Worm (Caenorhabditis elegans) whole organism, early embryonic: ENCODE measurements around the gene ent-1.
A peak's percentile ranks its signal among the peaks of the same experiment; 100 is the strongest.

Experiments used
- B0310.2 ChIP-seq: sonication (generic microtip); optimal IDR thresholded peaks from 2 replicates; lab custom pipeline; 2016; ENCODE audit warnings: mild to moderate bottlenecking, missing genetic modification characterization, missing compliant biosample characterization
- F13C5.2 ChIP-seq: sonication (generic microtip); optimal IDR thresholded peaks from 2 replicates; lab custom pipeline; 2017; ENCODE audit warnings: mild to moderate bottlenecking, missing genetic modification characterization, inconsistent platforms, missing compliant biosample characterization
- aly-1 ChIP-seq: sonication (generic microtip); optimal IDR thresholded peaks from 2 replicates; lab custom pipeline; 2016; ENCODE audit warnings: missing genetic modification characterization, missing compliant biosample characterization
- ama-1 ChIP-seq: fragments of 150-350 bp; optimal IDR thresholded peaks from 2 replicates; lab custom pipeline; 2014
- ceh-13 ChIP-seq: fragments of 200-800 bp; sonication (Bioruptor generic); optimal IDR thresholded peaks from 2 replicates; lab custom pipeline; 2018; ENCODE audit warnings: mild to moderate bottlenecking, missing genetic modification characterization, missing compliant biosample characterization
- ceh-36 ChIP-seq: sonication (generic microtip); optimal IDR thresholded peaks from 2 replicates; lab custom pipeline; 2016; ENCODE audit warnings: missing genetic modification characterization, inconsistent platforms, missing compliant biosample characterization
- ets-7 ChIP-seq: sonication (generic microtip); optimal IDR thresholded peaks from 2 replicates; lab custom pipeline; 2016; ENCODE audit warnings: missing genotype, missing genetic modification characterization, missing compliant biosample characterization
- flt-1 ChIP-seq: fragments of 200-800 bp; sonication (Bioruptor generic); IDR thresholded peaks from 2 replicates; pipeline ENCODE4 v1.3.6; 2022; ENCODE audit warnings: missing genetic modification characterization, missing compliant biosample characterization
- hmbx-1 ChIP-seq: sonication (generic microtip); optimal IDR thresholded peaks from 2 replicates; lab custom pipeline; 2016; ENCODE audit warnings: mild to moderate bottlenecking, missing genetic modification characterization, missing compliant biosample characterization
- hmg-4 ChIP-seq: fragments of 200-800 bp; sonication (Bioruptor generic); optimal IDR thresholded peaks from 2 replicates; lab custom pipeline; 2018; ENCODE audit warnings: mild to moderate bottlenecking, missing genetic modification characterization, missing compliant biosample characterization
- hnd-1 ChIP-seq: sonication (generic microtip); optimal IDR thresholded peaks from 2 replicates; lab custom pipeline; 2016; ENCODE audit warnings: missing genetic modification characterization, missing compliant biosample characterization
- pes-1 ChIP-seq: fragments of 200-800 bp; sonication (Bioruptor generic); IDR thresholded peaks from 2 replicates; pipeline ENCODE4 v1.3.6; 2022; ENCODE audit warnings: missing genetic modification reagents, missing genetic modification characterization, missing compliant biosample characterization
- scrt-1 ChIP-seq: fragments of 200-800 bp; sonication (Bioruptor generic); IDR thresholded peaks from 2 replicates; pipeline ENCODE4 v1.3.6; 2022; ENCODE audit warnings: missing genetic modification characterization, missing compliant biosample characterization
- sea-1 ChIP-seq: fragments of 200-800 bp; sonication (Bioruptor generic); conservative IDR thresholded peaks from 2 replicates; pipeline ENCODE4 v1.3.6; 2022; ENCODE audit warnings: missing genetic modification characterization, missing compliant biosample characterization
- tbx-11 ChIP-seq: fragments of 200-800 bp; sonication (Bioruptor generic); IDR thresholded peaks from 2 replicates; pipeline ENCODE4 v1.3.6; 2022; ENCODE audit warnings: missing genetic modification characterization, missing compliant biosample characterization
- tbx-37 ChIP-seq: fragments of 200-800 bp; sonication (Bioruptor generic); conservative IDR thresholded peaks from 2 replicates; pipeline ENCODE4 v1.3.6; 2022; ENCODE audit warnings: missing genetic modification reagents, missing genetic modification characterization, missing compliant biosample characterization
- tra-4 ChIP-seq: sonication (generic microtip); optimal IDR thresholded peaks from 2 replicates; lab custom pipeline; 2017; ENCODE audit warnings: missing genetic modification characterization, missing compliant biosample characterization

Gene ent-1

ce11 chrIV:11638016-11638415, 17.3 kb downstream of the ent-1 start, which contains the start of gene rbm-17:
TSS of gene rbm-17 (plus strand) at chrIV:11638316.
- no peak for TF ChIP-seq ets-7 (tag; lab: Kevin White, UChicago)

ce11 chrIV:11636409-11636723, 18.9 kb downstream of the ent-1 start, which contains the start of gene F58B3.6:
TSS of gene F58B3.6 (plus strand) at chrIV:11636648.
- TF ChIP-seq sea-1 (no peak), ceh-13 (GFP tag; lab: Kevin White, UChicago) (no peak)

- TF ChIP-seq tbx-37 (GFP tag; lab: Robert Waterston, UW), result peak; percentile 31; the same call in 1 of the 2 replicates
- TF ChIP-seq flt-1 (GFP tag; lab: Robert Waterston, UW), result no peak
- TF ChIP-seq F13C5.2 (tag; lab: Kevin White, UChicago), result peak; percentile 11
Measured at ce11 chrIV:11635437-11636408, 19.5 kb downstream of the ent-1 start, which contains the start of gene mars-1. TSS of gene mars-1 (minus strand) at chrIV:11635487.

ce11 chrIV:11631750-11632149, 23.5 kb downstream of the ent-1 start, which contains the start of gene F58B3.4:
TSS of gene F58B3.4 (minus strand) at chrIV:11631850.
- TF ChIP-seq sea-1, result no peak
- TF ChIP-seq flt-1 (GFP tag; lab: Robert Waterston, UW), result no peak
- TF ChIP-seq tbx-37 (GFP tag; lab: Robert Waterston, UW), result no peak

ce11 chrIV:11627847-11628246, 27.4 kb downstream of the ent-1 start, which contains the start of gene lys-6:
TSS of gene lys-6 (minus strand) at chrIV:11627947.
- TF ChIP-seq ceh-36 (tag; lab: Kevin White, UChicago) (no peak), ama-1 (lab: Kevin White, UChicago) (no peak), tra-4 (tag; lab: Kevin White, UChicago) (no peak), scrt-1 (no peak), sea-1 (no peak), B0310.2 (tag; lab: Kevin White, UChicago) (no peak), pes-1 (GFP tag; lab: Robert Waterston, UW) (no peak), ets-7 (tag; lab: Kevin White, UChicago) (no peak), hmbx-1 (tag; lab: Kevin White, UChicago) (no peak), aly-1 (no peak), tbx-37 (GFP tag; lab: Robert Waterston, UW) (no peak), ceh-13 (GFP tag; lab: Kevin White, UChicago) (no peak), hnd-1 (no peak), F13C5.2 (tag; lab: Kevin White, UChicago) (no peak), tbx-11 (GFP tag; lab: Robert Waterston, UW) (no peak)

ce11 chrIV:11625482-11625881, 29.8 kb downstream of the ent-1 start, which contains the start of gene lys-5:
TSS of gene lys-5 (minus strand) at chrIV:11625582.
- TF ChIP-seq tbx-11 (GFP tag; lab: Robert Waterston, UW) (no peak), pes-1 (GFP tag; lab: Robert Waterston, UW) (no peak), sea-1 (no peak), aly-1 (no peak), hmg-4 (no peak), B0310.2 (tag; lab: Kevin White, UChicago) (no peak), ceh-36 (tag; lab: Kevin White, UChicago) (no peak), ceh-13 (GFP tag; lab: Kevin White, UChicago) (no peak)

ce11 chrIV:11623759-11624287, 31.4 kb downstream of the ent-1 start:
- TF ChIP-seq pes-1 (GFP tag; lab: Robert Waterston, UW), result no peak
- TF ChIP-seq ama-1 (lab: Kevin White, UChicago), result no peak
- no peak for TF ChIP-seq B0310.2 (tag; lab: Kevin White, UChicago)
- TF ChIP-seq tbx-11 (GFP tag; lab: Robert Waterston, UW), result no peak
- no peak for TF ChIP-seq ceh-36 (tag; lab: Kevin White, UChicago)
- TF ChIP-seq hmg-4, result no peak
- TF ChIP-seq sea-1, result no peak
- TF ChIP-seq F13C5.2 (tag; lab: Kevin White, UChicago), result no peak
- TF ChIP-seq flt-1 (GFP tag; lab: Robert Waterston, UW), result no peak
- no peak for TF ChIP-seq ceh-13 (GFP tag; lab: Kevin White, UChicago)
- no peak for TF ChIP-seq scrt-1
- TF ChIP-seq aly-1, result no peak
- TF ChIP-seq ets-7 (tag; lab: Kevin White, UChicago), result no peak
- TF ChIP-seq tra-4 (tag; lab: Kevin White, UChicago), result no peak
- no peak for TF ChIP-seq hmbx-1 (tag; lab: Kevin White, UChicago)

- no peak for TF ChIP-seq F13C5.2 (tag; lab: Kevin White, UChicago)
- no peak for TF ChIP-seq ets-7 (tag; lab: Kevin White, UChicago)
- no peak for TF ChIP-seq flt-1 (GFP tag; lab: Robert Waterston, UW)
- no peak for TF ChIP-seq ama-1 (lab: Kevin White, UChicago)
- no peak for TF ChIP-seq tbx-11 (GFP tag; lab: Robert Waterston, UW)
- no peak for TF ChIP-seq scrt-1
- TF ChIP-seq sea-1, result no peak
- TF ChIP-seq B0310.2 (tag; lab: Kevin White, UChicago), result no peak
Measured at ce11 chrIV:11623060-11623459, 32.2 kb downstream of the ent-1 start, which contains the start of gene lys-4. TSS of gene lys-4 (minus strand) at chrIV:11623174.
